Fruit fly (Drosophila melanogaster) whole organism, prepupa: Measurements from ENCODE around the gene mgl.

ENCODE experiments used
- CG10631 ChIP-seq: fragments of 200-800 bp; sonication (Bioruptor generic); optimal IDR thresholded peaks from 2 replicates; lab custom pipeline; 2016; ENCODE audit warnings: missing biosample characterization, missing genetic modification characterization
- CG11294 ChIP-seq: fragments of 200-800 bp; sonication (Bioruptor generic); IDR thresholded peaks from 2 replicates; pipeline ENCODE4 v1.3.6; 2022; ENCODE audit warnings: missing biosample characterization, missing genetic modification characterization
- CG11762 ChIP-seq: fragments of 200-800 bp; sonication (Bioruptor generic); optimal IDR thresholded peaks from 3 replicates; lab custom pipeline; 2016; ENCODE audit warnings: missing biosample characterization, missing genetic modification characterization; ENCODE audit not compliant: insufficient read depth
- CG11902 ChIP-seq: fragments of 200-800 bp; sonication (Bioruptor generic); optimal IDR thresholded peaks from 3 replicates; lab custom pipeline; 2016; ENCODE audit warnings: missing biosample characterization, missing genetic modification characterization
- CG15336 ChIP-seq: fragments of 200-800 bp; sonication (Bioruptor generic); IDR thresholded peaks from 2 replicates; pipeline ENCODE4 v1.3.6; 2022; ENCODE audit warnings: missing biosample characterization, missing genetic modification characterization
- CG1621 ChIP-seq: fragments of 200-800 bp; sonication (Bioruptor generic); optimal IDR thresholded peaks from 3 replicates; lab custom pipeline; 2018; ENCODE audit warnings: missing biosample characterization, mild to moderate bottlenecking, missing genetic modification characterization
- CG16779 ChIP-seq: fragments of 200-800 bp; sonication (Bioruptor generic); optimal IDR thresholded peaks from 3 replicates; lab custom pipeline; 2017; ENCODE audit warnings: missing biosample characterization, mild to moderate bottlenecking, missing genetic modification characterization
- CG3032 ChIP-seq: fragments of 200-800 bp; optimal IDR thresholded peaks from 2 replicates; lab custom pipeline; 2019; ENCODE audit warnings: missing biosample characterization, mild to moderate bottlenecking, missing genetic modification characterization, moderate library complexity
- CG31627 ChIP-seq: fragments of 200-800 bp; sonication (Bioruptor generic); optimal IDR thresholded peaks from 3 replicates; lab custom pipeline; 2016; ENCODE audit warnings: missing biosample characterization, missing genetic modification characterization
- CG32006 ChIP-seq: fragments of 200-800 bp; sonication (Bioruptor generic); optimal IDR thresholded peaks from 3 replicates; lab custom pipeline; 2017; ENCODE audit warnings: missing biosample characterization, mild to moderate bottlenecking, missing genetic modification characterization
- CG34406 ChIP-seq: fragments of 200-800 bp; sonication (Bioruptor generic); optimal IDR thresholded peaks from 3 replicates; lab custom pipeline; 2016; ENCODE audit warnings: missing biosample characterization, missing genetic modification characterization
- CG4318 ChIP-seq: fragments of 200-800 bp; sonication (Bioruptor generic); optimal IDR thresholded peaks from 3 replicates; lab custom pipeline; 2017; ENCODE audit warnings: missing biosample characterization, mild to moderate bottlenecking, missing genetic modification characterization
- CG6276 ChIP-seq: fragments of 200-800 bp; sonication (Bioruptor generic); optimal IDR thresholded peaks from 2 replicates; lab custom pipeline; 2017; ENCODE audit warnings: missing biosample characterization, mild to moderate bottlenecking, missing genetic modification characterization
- CG6792 ChIP-seq: fragments of 200-800 bp; sonication (Bioruptor generic); optimal IDR thresholded peaks from 3 replicates; lab custom pipeline; 2016; ENCODE audit warnings: missing biosample characterization, missing genetic modification characterization
- CG6808 ChIP-seq: fragments of 200-800 bp; sonication (Bioruptor generic); optimal IDR thresholded peaks from 3 replicates; lab custom pipeline; 2017; ENCODE audit warnings: missing biosample characterization, missing genetic modification characterization, mild to moderate bottlenecking, moderate library complexity, missing genetic modification reagents
- CG6854 ChIP-seq: fragments of 200-800 bp; sonication (Bioruptor generic); optimal IDR thresholded peaks from 2 replicates; lab custom pipeline; 2017; ENCODE audit warnings: missing biosample characterization, mild to moderate bottlenecking, missing genetic modification characterization
- CG7368 ChIP-seq: fragments of 200-800 bp; sonication (Bioruptor generic); optimal IDR thresholded peaks from 3 replicates; lab custom pipeline; 2016; ENCODE audit warnings: missing biosample characterization, missing genetic modification characterization
- CG8119 ChIP-seq: fragments of 200-800 bp; sonication (Bioruptor generic); IDR thresholded peaks from 3 replicates; pipeline ENCODE4 v1.3.6; 2022; ENCODE audit warnings: missing biosample characterization, missing genetic modification characterization
- CG8319 ChIP-seq: fragments of 200-800 bp; sonication (Bioruptor generic); optimal IDR thresholded peaks from 3 replicates; lab custom pipeline; 2016; ENCODE audit warnings: missing biosample characterization, missing genetic modification characterization
- CG8632 ChIP-seq: fragments of 200-800 bp; sonication (Bioruptor generic); optimal IDR thresholded peaks from 3 replicates; lab custom pipeline; 2016; ENCODE audit warnings: missing biosample characterization, missing genetic modification characterization
- CG9139 ChIP-seq: fragments of 200-800 bp; sonication (Bioruptor generic); optimal IDR thresholded peaks from 3 replicates; lab custom pipeline; 2017; ENCODE audit warnings: missing biosample characterization, mild to moderate bottlenecking, missing genetic modification characterization
- Eip78C ChIP-seq: fragments of 200-800 bp; sonication (Bioruptor generic); peaks from one replicate; lab custom pipeline; 2016; ENCODE audit warnings: missing biosample characterization, missing genetic modification characterization
- Eip93F ChIP-seq: fragments of 200-800 bp; sonication (Bioruptor generic); optimal IDR thresholded peaks from 2 replicates; lab custom pipeline; 2016; ENCODE audit warnings: missing biosample characterization, mild to moderate bottlenecking, missing genetic modification characterization
- Ets21C ChIP-seq: fragments of 200-800 bp; sonication (Bioruptor generic); optimal IDR thresholded peaks from 3 replicates; lab custom pipeline; 2016; ENCODE audit warnings: missing biosample characterization, missing genetic modification characterization
- Ets96B ChIP-seq: fragments of 200-800 bp; optimal IDR thresholded peaks from 2 replicates; lab custom pipeline; 2019; ENCODE audit warnings: missing biosample characterization, mild to moderate bottlenecking, missing genetic modification characterization, moderate library complexity
- Gug ChIP-seq: fragments of 200-800 bp; sonication (Bioruptor generic); IDR thresholded peaks from 2 replicates; pipeline ENCODE4 v1.3.6; 2022; ENCODE audit warnings: missing biosample characterization, missing genetic modification characterization
- Hr38 ChIP-seq: sonication (Bioruptor generic); optimal IDR thresholded peaks from 2 replicates; lab custom pipeline; 2016; ENCODE audit warnings: missing biosample characterization, missing genetic modification characterization
- Hr39 ChIP-seq: fragments of 200-800 bp; sonication (Bioruptor generic); optimal IDR thresholded peaks from 2 replicates; lab custom pipeline; 2016; ENCODE audit warnings: missing biosample characterization, missing genetic modification characterization
- Hr4 ChIP-seq: fragments of 200-800 bp; sonication (Bioruptor generic); optimal IDR thresholded peaks from 3 replicates; lab custom pipeline; 2016; ENCODE audit warnings: missing biosample characterization, missing genetic modification characterization
- OdsH ChIP-seq: fragments of 200-800 bp; sonication (Bioruptor generic); optimal IDR thresholded peaks from 3 replicates; lab custom pipeline; 2016; ENCODE audit warnings: missing biosample characterization, missing genetic modification characterization
- Smox ChIP-seq: fragments of 200-800 bp; sonication (Bioruptor generic); optimal IDR thresholded peaks from 3 replicates; lab custom pipeline; 2016; ENCODE audit warnings: missing biosample characterization, missing genetic modification characterization
- Sox102F ChIP-seq: fragments of 200-800 bp; sonication (Bioruptor generic); optimal IDR thresholded peaks from 2 replicates; lab custom pipeline; 2016; ENCODE audit warnings: missing biosample characterization, mild to moderate bottlenecking, missing genetic modification characterization
- Sox14 ChIP-seq: fragments of 200-800 bp; sonication (Bioruptor generic); optimal IDR thresholded peaks from 3 replicates; lab custom pipeline; 2016; ENCODE audit warnings: missing biosample characterization, missing genetic modification characterization
- achi ChIP-seq: fragments of 200-800 bp; sonication (Bioruptor generic); optimal IDR thresholded peaks from 3 replicates; lab custom pipeline; 2016; ENCODE audit warnings: missing biosample characterization, missing genetic modification characterization
- acj6 ChIP-seq: fragments of 200-800 bp; sonication (Bioruptor generic); optimal IDR thresholded peaks from 3 replicates; lab custom pipeline; 2016; ENCODE audit warnings: missing biosample characterization, missing genetic modification characterization
- dac ChIP-seq: fragments of 200-800 bp; sonication (Bioruptor generic); optimal IDR thresholded peaks from 2 replicates; lab custom pipeline; 2017; ENCODE audit warnings: missing biosample characterization, mild to moderate bottlenecking, missing genetic modification characterization
- esn ChIP-seq: fragments of 200-800 bp; sonication (Bioruptor generic); optimal IDR thresholded peaks from 2 replicates; lab custom pipeline; 2016; ENCODE audit warnings: missing biosample characterization, mild to moderate bottlenecking, missing genetic modification characterization, moderate library complexity
- fd59A ChIP-seq: fragments of 200-800 bp; sonication (Bioruptor generic); optimal IDR thresholded peaks from 2 replicates; lab custom pipeline; 2017; ENCODE audit warnings: missing biosample characterization, mild to moderate bottlenecking, missing genetic modification characterization, missing genetic modification reagents
- fd85E ChIP-seq: fragments of 200-800 bp; sonication (Bioruptor generic); optimal IDR thresholded peaks from 3 replicates; lab custom pipeline; 2016; ENCODE audit warnings: missing biosample characterization, missing genetic modification characterization
- lz ChIP-seq: fragments of 200-800 bp; sonication (Bioruptor generic); optimal IDR thresholded peaks from 3 replicates; lab custom pipeline; 2016; ENCODE audit warnings: missing biosample characterization, missing genetic modification characterization
- spab ChIP-seq: fragments of 200-800 bp; sonication (Bioruptor generic); optimal IDR thresholded peaks from 2 replicates; lab custom pipeline; 2017; ENCODE audit warnings: missing biosample characterization, mild to moderate bottlenecking, missing genetic modification characterization, missing genetic modification reagents
- ss ChIP-seq, 2 experiments: fragments of 200-800 bp; sonication (Bioruptor generic); optimal IDR thresholded peaks; 2 replicates in 1 of 2; 3 replicates in 1 of 2; lab custom pipeline; 2017 to 2018; ENCODE audit warnings: mild to moderate bottlenecking in 2 of 2, missing biosample characterization in 2 of 2, missing genetic modification characterization in 2 of 2, moderate library complexity in 1 of 2
- svp ChIP-seq: fragments of 200-800 bp; sonication (Bioruptor generic); peaks from one replicate; lab custom pipeline; 2016; ENCODE audit warnings: missing biosample characterization, missing genetic modification characterization
- vri ChIP-seq: fragments of 200-800 bp; sonication (Bioruptor generic); optimal IDR thresholded peaks from 3 replicates; lab custom pipeline; 2016; ENCODE audit warnings: missing biosample characterization, mild to moderate bottlenecking, missing genetic modification characterization

Gene mgl

DNA sequence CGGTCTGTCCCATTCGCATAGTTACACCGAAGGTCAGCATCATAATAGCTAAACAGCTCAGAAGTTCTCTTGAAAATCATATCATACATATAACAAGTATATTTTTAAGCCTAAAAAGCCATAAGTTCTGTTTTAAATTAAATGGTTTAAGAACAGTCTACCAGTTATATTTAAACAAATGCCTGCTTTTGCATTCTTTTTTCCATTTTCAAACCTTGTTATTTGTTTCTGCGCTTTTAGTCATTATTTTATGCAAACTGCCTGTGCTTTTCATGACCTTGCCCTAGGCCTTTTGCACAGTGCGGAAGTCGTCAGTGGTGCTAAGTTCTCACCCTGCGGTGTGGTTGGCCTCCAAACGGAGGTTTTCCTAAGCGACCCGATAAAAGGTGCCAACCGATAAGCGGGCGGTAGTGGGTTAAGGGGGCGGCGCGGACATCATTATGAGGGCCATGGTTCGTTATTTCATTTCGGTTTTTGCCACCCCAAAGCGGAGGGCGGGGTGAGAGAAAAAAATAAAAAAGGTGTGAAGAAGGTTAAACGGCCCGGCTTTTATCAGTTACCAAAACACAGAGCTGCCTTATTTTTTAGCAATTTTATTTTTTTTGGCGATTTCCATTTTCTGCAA, 155.3 kb downstream of the mgl start (continued):
- TF ChIP-seq CG6854 (peak; percentile 15), vri (peak; percentile 72), Hr39 (GFP tag; lab: Kevin White, UChicago) (peak; percentile 78), Ets96B (tag; lab: Kevin White, UChicago) (peak; percentile 64), lz (GFP tag; lab: Kevin White, UChicago) (peak; percentile 74), CG15336 (GFP tag; lab: Robert Waterston, UW) (peak; percentile 46; the same call in 1 of the 2 replicates), fd85E (GFP tag; lab: Kevin White, UChicago) (no peak), OdsH (GFP tag; lab: Kevin White, UChicago) (peak; percentile 63), CG16779 (no peak), Hr4 (peak; percentile 56), CG1621 (peak; percentile 45), ss (GFP tag; optimal IDR thresholded peaks at IDR 0.05; lab: Kevin White, UChicago) (peak; percentile 34 to 46), Eip78C (GFP tag; lab: Kevin White, UChicago) (peak; percentile 91), CG7368 (GFP tag; lab: Kevin White, UChicago) (peak; percentile 53), CG8119 (peak; percentile 56; the same call in 2 of the 3 replicates), Gug (GFP tag; lab: Robert Waterston, UW) (peak; percentile 22; the same call in 1 of the 2 replicates), CG6792 (peak; percentile 72), CG9139 (GFP tag; lab: Kevin White, UChicago) (no peak), CG34406 (GFP tag; lab: Kevin White, UChicago) (peak; percentile 71), svp (GFP tag; lab: Kevin White, UChicago) (peak; percentile 90)

DNA sequence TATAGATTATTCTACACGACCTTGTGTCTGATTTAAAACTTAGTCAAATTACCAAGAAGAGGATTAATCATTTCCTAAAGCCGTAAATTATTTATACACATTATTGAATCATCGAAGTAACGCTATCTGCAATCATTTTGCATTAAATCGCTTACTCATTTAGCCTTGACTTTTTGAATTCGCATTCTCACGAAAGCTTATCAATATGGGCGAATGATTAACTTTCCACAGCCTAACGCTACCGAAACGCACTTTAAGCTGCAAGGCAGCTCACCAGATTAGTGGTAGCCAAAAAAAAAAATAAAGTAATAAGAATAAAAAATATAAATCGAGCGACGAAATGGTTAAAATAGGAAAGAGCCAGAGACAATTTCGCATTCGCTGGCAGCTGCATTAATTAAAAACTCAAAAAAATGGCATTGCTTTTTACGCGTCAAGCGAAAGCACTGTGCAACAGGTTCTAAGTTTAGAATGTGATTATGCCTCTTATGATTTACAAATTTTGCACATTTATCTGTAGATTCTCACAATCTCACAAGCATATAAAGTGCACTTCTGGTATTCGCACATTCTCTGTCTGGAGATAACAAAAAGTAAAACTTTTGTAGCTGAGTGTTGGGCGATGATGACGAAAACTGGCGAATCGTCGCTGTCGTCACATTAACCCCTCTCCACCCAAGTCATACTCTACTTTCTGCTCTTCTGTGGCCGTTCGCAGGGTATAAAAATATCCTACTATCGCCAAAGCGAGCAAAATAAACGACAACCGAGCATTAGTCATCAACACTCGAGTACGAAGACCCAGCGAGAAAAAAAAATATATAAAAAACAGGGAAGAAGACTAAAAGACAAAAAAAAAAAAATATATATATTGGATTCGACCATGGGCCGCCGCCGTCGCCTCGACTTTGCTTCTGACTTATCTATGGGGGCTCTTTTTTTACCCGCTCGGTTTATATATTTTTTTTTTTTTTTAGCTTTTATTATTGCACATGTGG, 156.2 kb downstream of the mgl start:
- TF ChIP-seq CG32006 (GFP tag; lab: Kevin White, UChicago) (peak; percentile 81), Smox (GFP tag; lab: Kevin White, UChicago) (peak; percentile 91), CG6792 (peak; percentile 89), CG10631 (GFP tag; lab: Kevin White, UChicago) (peak; percentile 84), CG7368 (GFP tag; lab: Kevin White, UChicago) (peak; percentile 95), CG31627 (GFP tag; lab: Kevin White, UChicago) (peak; percentile 95), Eip78C (GFP tag; lab: Kevin White, UChicago) (peak; percentile 97), fd85E (GFP tag; lab: Kevin White, UChicago) (peak; percentile 84), CG4318 (GFP tag; lab: Kevin White, UChicago) (peak; percentile 61), CG6276 (GFP tag; lab: Kevin White, UChicago) (peak; percentile 79), spab (GFP tag; lab: Kevin White, UChicago) (peak; percentile 68), Sox14 (GFP tag; lab: Kevin White, UChicago) (peak; percentile 91), CG9139 (GFP tag; lab: Kevin White, UChicago) (peak; percentile 76), acj6 (peak; percentile 92), CG8319 (peak; percentile 90), Hr38 (GFP tag; lab: Kevin White, UChicago) (no peak), dac (GFP tag; lab: Kevin White, UChicago) (peak; percentile 76), CG8632 (GFP tag; lab: Kevin White, UChicago) (peak; percentile 86), CG11762 (GFP tag; lab: Kevin White, UChicago) (peak; percentile 86), Eip93F (GFP tag; lab: Kevin White, UChicago) (peak; percentile 72), Hr4 (peak; percentile 85), fd59A (GFP tag; lab: Kevin White, UChicago) (peak; percentile 80), Ets21C (peak; percentile 91), achi (GFP tag; lab: Kevin White, UChicago) (peak; percentile 89), CG16779 (peak; percentile 65), CG6808 (GFP tag; lab: Kevin White, UChicago) (peak; percentile 76), ss (GFP tag; optimal IDR thresholded peaks at IDR 0.05; lab: Kevin White, UChicago) (peak; percentile 87 to 90), esn (GFP tag; lab: Kevin White, UChicago) (peak; percentile 93), CG8119 (peak; percentile 81), CG1621 (peak; percentile 89), Hr39 (GFP tag; lab: Kevin White, UChicago) (peak; percentile 95), Sox102F (peak; percentile 93), CG11294 (GFP tag; lab: Robert Waterston, UW) (peak; percentile 75), CG34406 (GFP tag; lab: Kevin White, UChicago) (peak; percentile 88), svp (GFP tag; lab: Kevin White, UChicago) (peak; percentile 92), CG11902 (GFP tag; lab: Kevin White, UChicago) (peak; percentile 86), CG3032 (tag; lab: Kevin White, UChicago) (peak; percentile 47)
